Worm (Caenorhabditis elegans): ENCODE results near the gene his-24.

- TF ChIP-seq tab-1 (GFP tag; IDR thresholded peaks at IDR 0.05) (no peak), cog-1 (tag; optimal IDR thresholded peaks at IDR 0.05) (no peak), ztf-23 (GFP tag; IDR thresholded peaks at IDR 0.05) (no peak), med-1 (GFP tag; optimal IDR thresholded peaks at IDR 0.05; ENCODE audit: insufficient read depth) (no peak), ref-1 (GFP tag; conservative IDR thresholded peaks at IDR 0.05) (no peak)
These were observed 13.2 kb upstream of the his-24 start for ce11 chrX:14476625-14477257.

All from whole organism, midembryonic.